Worm (Caenorhabditis elegans) whole organism, mixed stage, embryonic: Measurements from ENCODE around the gene cpg-19.

Experiments used
- M03D4.4 ChIP-seq: sonication (generic microtip); optimal IDR thresholded peaks from 2 replicates; lab custom pipeline; 2017; ENCODE audit warnings: mild to moderate bottlenecking, missing genetic modification characterization, missing compliant biosample characterization
- bed-3 ChIP-seq: fragments of 200-800 bp; sonication (Bioruptor generic); optimal IDR thresholded peaks from 3 replicates; lab custom pipeline; 2018; ENCODE audit warnings: mild to moderate bottlenecking, missing genetic modification characterization, moderate library complexity, missing compliant biosample characterization
- blmp-1 ChIP-seq: fragments of 150-350 bp; optimal IDR thresholded peaks from 2 replicates; lab custom pipeline; 2014; ENCODE audit warnings: missing biosample characterization, missing genetic modification characterization
- ceh-39 ChIP-seq: fragments of 150-350 bp; optimal IDR thresholded peaks from 2 replicates; lab custom pipeline; 2014; ENCODE audit warnings: missing biosample characterization, missing genetic modification characterization
- ceh-43 ChIP-seq: fragments of 200-800 bp; sonication (Bioruptor generic); optimal IDR thresholded peaks from 2 replicates; lab custom pipeline; 2018; ENCODE audit warnings: mild to moderate bottlenecking, missing genetic modification characterization, moderate library complexity, missing compliant biosample characterization
- ceh-83 ChIP-seq: fragments of 200-800 bp; sonication (Bioruptor generic); optimal IDR thresholded peaks from 2 replicates; lab custom pipeline; 2018; ENCODE audit warnings: mild to moderate bottlenecking, missing genetic modification characterization, missing compliant biosample characterization
- ces-1 ChIP-seq: fragments of 150-350 bp; optimal IDR thresholded peaks from 2 replicates; lab custom pipeline; 2014; ENCODE audit warnings: missing biosample characterization, missing genetic modification reagents, missing genetic modification characterization
- cnd-1 ChIP-seq: fragments of 200-800 bp; sonication (Bioruptor generic); optimal IDR thresholded peaks from 2 replicates; lab custom pipeline; 2018; ENCODE audit warnings: mild to moderate bottlenecking, missing genetic modification characterization, missing compliant biosample characterization
- drap-1 ChIP-seq: fragments of 200-800 bp; sonication (Bioruptor generic); optimal IDR thresholded peaks from 3 replicates; lab custom pipeline; 2018; ENCODE audit warnings: mild to moderate bottlenecking, missing genetic modification characterization, missing compliant biosample characterization
- elt-1 ChIP-seq: sonication (generic microtip); optimal IDR thresholded peaks from 2 replicates; lab custom pipeline; 2017; ENCODE audit warnings: missing genetic modification characterization, mild to moderate bottlenecking, missing compliant biosample characterization, antibody characterized with exemption, moderate library complexity, borderline replicate concordance; ENCODE audit not compliant: insufficient read depth
- elt-3 ChIP-seq: fragments of 150-350 bp; optimal IDR thresholded peaks from 2 replicates; lab custom pipeline; 2014; ENCODE audit warnings: missing biosample characterization, missing genetic modification characterization
- flh-1 ChIP-seq: fragments of 200-800 bp; sonication (Bioruptor generic); optimal IDR thresholded peaks from 2 replicates; lab custom pipeline; 2018; ENCODE audit warnings: mild to moderate bottlenecking, missing genetic modification characterization, moderate library complexity, missing compliant biosample characterization
- ham-2 ChIP-seq: fragments of 200-800 bp; sonication (Bioruptor generic); optimal IDR thresholded peaks from 2 replicates; lab custom pipeline; 2018; ENCODE audit warnings: mild to moderate bottlenecking, missing genetic modification characterization, missing compliant biosample characterization
- hlh-1 ChIP-seq: fragments of 150-350 bp; optimal IDR thresholded peaks from 2 replicates; lab custom pipeline; 2014; ENCODE audit warnings: missing biosample characterization, missing genetic modification reagents, missing genetic modification characterization
- lin-13 ChIP-seq: fragments of 150-350 bp; optimal IDR thresholded peaks from 2 replicates; lab custom pipeline; 2014; ENCODE audit warnings: missing biosample characterization, missing genetic modification characterization
- lin-32 ChIP-seq: fragments of 200-800 bp; sonication (Bioruptor generic); optimal IDR thresholded peaks from 2 replicates; lab custom pipeline; 2018; ENCODE audit warnings: mild to moderate bottlenecking, missing genetic modification characterization, missing compliant biosample characterization
- lsy-2 ChIP-seq: fragments of 150-350 bp; optimal IDR thresholded peaks from 2 replicates; lab custom pipeline; 2014; ENCODE audit warnings: missing biosample characterization, missing genetic modification characterization
- mab-5 ChIP-seq: fragments of 150-350 bp; optimal IDR thresholded peaks from 2 replicates; lab custom pipeline; 2014; ENCODE audit warnings: missing biosample characterization, missing genetic modification characterization
- mep-1 ChIP-seq: fragments of 150-350 bp; optimal IDR thresholded peaks from 2 replicates; lab custom pipeline; 2017; ENCODE audit warnings: missing biosample characterization, missing genetic modification reagents, missing genetic modification characterization, inconsistent platforms
- mls-2 ChIP-seq: sonication (generic microtip); optimal IDR thresholded peaks from 2 replicates; lab custom pipeline; 2016; ENCODE audit warnings: mild to moderate bottlenecking, missing genetic modification characterization, moderate library complexity, missing compliant biosample characterization
- nhr-12 ChIP-seq: fragments of 150-350 bp; optimal IDR thresholded peaks from 2 replicates; lab custom pipeline; 2014; ENCODE audit warnings: missing biosample characterization, missing genetic modification characterization
- nhr-2 ChIP-seq: fragments of 150-350 bp; optimal IDR thresholded peaks from 2 replicates; lab custom pipeline; 2014; ENCODE audit warnings: missing biosample characterization, missing genetic modification characterization
- nhr-237 ChIP-seq: fragments of 150-350 bp; optimal IDR thresholded peaks from 2 replicates; lab custom pipeline; 2014; ENCODE audit warnings: missing biosample characterization, missing genetic modification characterization
- nhr-28 ChIP-seq: fragments of 150-350 bp; optimal IDR thresholded peaks from 2 replicates; lab custom pipeline; 2014; ENCODE audit warnings: missing biosample characterization, missing genetic modification characterization
- nhr-76 ChIP-seq: sonication (generic microtip); optimal IDR thresholded peaks from 2 replicates; lab custom pipeline; 2017; ENCODE audit warnings: missing biosample characterization, missing genetic modification characterization
- pha-4 ChIP-seq: fragments of 150-350 bp; optimal IDR thresholded peaks from 2 replicates; lab custom pipeline; 2018; ENCODE audit warnings: missing biosample characterization, missing genetic modification reagents, missing genetic modification characterization
- sem-2 ChIP-seq: fragments of 200-800 bp; sonication (Bioruptor generic); optimal IDR thresholded peaks from 2 replicates; lab custom pipeline; 2018; ENCODE audit warnings: mild to moderate bottlenecking, missing genetic modification characterization, missing compliant biosample characterization
- snpc-4 ChIP-seq: fragments of 150-350 bp; optimal IDR thresholded peaks from 2 replicates; lab custom pipeline; 2014; ENCODE audit warnings: missing biosample characterization, missing genetic modification characterization
- sptf-1 ChIP-seq: sonication (generic microtip); optimal IDR thresholded peaks from 2 replicates; lab custom pipeline; 2017; ENCODE audit warnings: mild to moderate bottlenecking, missing genetic modification characterization, moderate library complexity, missing compliant biosample characterization
- tbx-8 ChIP-seq: fragments of 200-800 bp; sonication (Bioruptor generic); optimal IDR thresholded peaks from 2 replicates; lab custom pipeline; 2018; ENCODE audit warnings: mild to moderate bottlenecking, missing genetic modification characterization, moderate library complexity, missing compliant biosample characterization
- unc-120 ChIP-seq: sonication (generic microtip); optimal IDR thresholded peaks from 2 replicates; lab custom pipeline; 2017; ENCODE audit warnings: missing genetic modification characterization, missing compliant biosample characterization; ENCODE audit not compliant: poor library complexity, severe bottlenecking
- unc-39 ChIP-seq: fragments of 150-350 bp; optimal IDR thresholded peaks from 2 replicates; lab custom pipeline; 2014; ENCODE audit warnings: missing biosample characterization, missing genetic modification characterization
- unc-62 ChIP-seq: fragments of 150-350 bp; optimal IDR thresholded peaks from 2 replicates; lab custom pipeline; 2014; ENCODE audit warnings: missing biosample characterization, missing genetic modification reagents, missing genetic modification characterization
- zip-8 ChIP-seq: fragments of 150-350 bp; optimal IDR thresholded peaks from 2 replicates; lab custom pipeline; 2014; ENCODE audit warnings: missing biosample characterization, missing genetic modification characterization
- ztf-11 ChIP-seq: fragments of 150-350 bp; optimal IDR thresholded peaks from 2 replicates; lab custom pipeline; 2014; ENCODE audit warnings: missing biosample characterization, missing genetic modification characterization

Gene cpg-19

ce11 chrX:16611333-16612043, 10.1 kb upstream of the cpg-19 start:
- TF ChIP-seq ceh-43 (no peak), nhr-76 (tag; lab: Kevin White, UChicago) (no peak), elt-1 (tag; lab: Kevin White, UChicago) (no peak), unc-62 (no peak), sem-2 (GFP tag; lab: Kevin White, UChicago) (no peak), mab-5 (tag; lab: Kevin White, UChicago) (no peak), ceh-39 (tag; lab: Kevin White, UChicago) (no peak), drap-1 (GFP tag; lab: Kevin White, UChicago) (no peak), M03D4.4 (tag; lab: Kevin White, UChicago) (peak; percentile 21), ham-2 (GFP tag; lab: Kevin White, UChicago) (peak; percentile 33), unc-120 (tag; lab: Kevin White, UChicago) (peak; percentile 20), nhr-28 (no peak), flh-1 (GFP tag; lab: Kevin White, UChicago) (no peak), nhr-2 (tag; lab: Kevin White, UChicago) (peak; percentile 21), nhr-12 (no peak), sptf-1 (tag; lab: Kevin White, UChicago) (no peak), unc-39 (no peak), lin-32 (peak; percentile 46), ceh-83 (no peak), cnd-1 (peak; percentile 75), mls-2 (tag; lab: Kevin White, UChicago) (no peak), zip-8 (tag; lab: Kevin White, UChicago) (no peak), ztf-11 (tag; lab: Kevin White, UChicago) (no peak), hlh-1 (tag; lab: Kevin White, UChicago) (peak; percentile 45), blmp-1 (tag; lab: Kevin White, UChicago) (no peak), nhr-237 (no peak), bed-3 (GFP tag; lab: Kevin White, UChicago) (no peak), snpc-4 (tag; lab: Kevin White, UChicago) (no peak), lin-13 (tag; lab: Kevin White, UChicago) (no peak), pha-4 (tag; lab: Kevin White, UChicago) (peak; percentile 6), mep-1 (no peak), lsy-2 (tag; lab: Kevin White, UChicago) (no peak), ces-1 (no peak), elt-3 (no peak), tbx-8 (GFP tag; lab: Kevin White, UChicago) (no peak)

ce11 chrX:16612293-16612946, 9.2 kb upstream of the cpg-19 start:
- TF ChIP-seq unc-120 (tag; lab: Kevin White, UChicago) (peak; percentile 63), tbx-8 (GFP tag; lab: Kevin White, UChicago) (peak; percentile 21), M03D4.4 (tag; lab: Kevin White, UChicago) (peak; percentile 80), hlh-1 (tag; lab: Kevin White, UChicago) (peak; percentile 29), mep-1 (peak; percentile 94), bed-3 (GFP tag; lab: Kevin White, UChicago) (peak; percentile 17), nhr-28 (no peak), zip-8 (tag; lab: Kevin White, UChicago) (no peak), ham-2 (GFP tag; lab: Kevin White, UChicago) (peak; percentile 98), lin-13 (tag; lab: Kevin White, UChicago) (peak; percentile 89), ces-1 (peak; percentile 80), flh-1 (GFP tag; lab: Kevin White, UChicago) (peak; percentile 13), lsy-2 (tag; lab: Kevin White, UChicago) (peak; percentile 79), ceh-43 (no peak), ceh-39 (tag; lab: Kevin White, UChicago) (peak; percentile 83), lin-32 (no peak), ztf-11 (tag; lab: Kevin White, UChicago) (peak; percentile 84), cnd-1 (peak; percentile 62), mab-5 (tag; lab: Kevin White, UChicago) (peak; percentile 6), unc-39 (peak; percentile 90), pha-4 (tag; lab: Kevin White, UChicago) (peak; percentile 58), sptf-1 (tag; lab: Kevin White, UChicago) (peak; percentile 72), sem-2 (GFP tag; lab: Kevin White, UChicago) (no peak), nhr-2 (tag; lab: Kevin White, UChicago) (peak; percentile 54), elt-1 (tag; lab: Kevin White, UChicago) (peak; percentile 29), nhr-237 (peak; percentile 92), snpc-4 (tag; lab: Kevin White, UChicago) (no peak), elt-3 (peak; percentile 56), nhr-12 (peak; percentile 84), nhr-76 (tag; lab: Kevin White, UChicago) (peak; percentile 38), unc-62 (peak; percentile 86), blmp-1 (tag; lab: Kevin White, UChicago) (peak; percentile 13), mls-2 (tag; lab: Kevin White, UChicago) (peak; percentile 95), ceh-83 (peak; percentile 71), drap-1 (GFP tag; lab: Kevin White, UChicago) (peak; percentile 89)
